Fruit fly (Drosophila melanogaster) S2 (cell line): ENCODE data around the gene promL.

ENCODE experiments used
- CG8478 ChIP-seq: fragments of >200 bp; optimal IDR thresholded peaks from 2 replicates; lab custom pipeline; 2018
- CTCF ChIP-seq, 2 experiments: fragments of >200 bp; optimal IDR thresholded peaks; 2 replicates each; lab custom pipeline; 2018

DNA sequence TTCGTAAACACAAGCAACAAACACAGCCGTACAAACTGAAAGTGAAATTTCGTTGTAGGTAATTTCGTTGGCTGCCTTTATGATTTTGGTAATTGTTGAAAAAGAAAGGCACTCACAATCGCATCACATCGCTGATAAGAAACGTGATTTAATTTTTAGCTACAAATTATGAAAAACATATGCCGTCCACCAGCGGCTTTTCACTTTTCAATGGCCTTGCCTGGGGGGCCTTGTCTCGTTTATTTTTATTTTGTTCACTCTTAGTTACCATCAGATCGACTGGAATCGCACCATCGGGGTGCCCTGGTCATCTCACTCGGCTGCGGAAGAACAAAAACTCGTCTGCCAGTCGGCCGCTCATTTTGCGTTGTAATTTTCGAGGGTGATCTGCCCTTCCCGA, 18.6 kb downstream of the promL start:
- TF ChIP-seq CG8478 = no peak
- TF ChIP-seq CTCF (optimal IDR thresholded peaks at IDR 0.05; lab: Kevin White, UChicago) = no peak
